Worm (Caenorhabditis elegans): ENCODE results near the gene str-262.

DNA sequence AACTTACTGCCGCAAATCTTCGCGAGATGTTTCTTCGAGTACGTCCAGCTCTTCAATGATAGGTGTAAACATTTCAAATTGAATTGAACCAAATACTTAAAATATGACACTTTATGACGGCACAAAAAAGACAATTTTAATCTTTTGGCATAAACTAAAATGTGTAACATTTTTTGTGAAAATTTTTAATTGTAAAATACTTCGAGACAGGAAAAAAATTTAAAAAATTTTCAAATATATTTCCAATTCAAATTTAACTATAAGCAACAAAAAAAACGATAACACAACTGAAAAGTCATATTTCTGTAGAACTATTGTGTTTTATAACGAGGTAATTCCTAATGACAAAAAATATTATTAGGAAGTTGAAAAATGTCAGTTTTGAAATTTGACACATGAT lies 9.3 kb upstream of the str-262 start, which contains the start of gene C05E4.12:
- TF ChIP-seq dao-5 (tag; optimal IDR thresholded peaks at IDR 0.05): no peak
- TF ChIP-seq him-1 (tag; optimal IDR thresholded peaks at IDR 0.05): no peak
- no peak for TF ChIP-seq W03F9.2 (tag; optimal IDR thresholded peaks at IDR 0.05)
